Fruit fly (Drosophila melanogaster): Measurements from ENCODE around the gene CG5280.

CG5280 gene

dm6 chr3L:8950955-8951354 lies 39.1 kb downstream of the CG5280 start (continued):
- TF ChIP-seq CG12391 (tag; optimal IDR thresholded peaks at IDR 0.05) (peak; percentile 68), Hsf (GFP tag; optimal IDR thresholded peaks at IDR 0.05) (no peak), gro (GFP tag; optimal IDR thresholded peaks at IDR 0.05) (no peak), ewg (GFP tag; optimal IDR thresholded peaks at IDR 0.05) (no peak), CG15011 (GFP tag; optimal IDR thresholded peaks at IDR 0.05) (no peak), Nf-YC (tag; optimal IDR thresholded peaks at IDR 0.05) (peak; percentile 7), Rx (GFP tag; IDR thresholded peaks at IDR 0.05) (no peak), cas (GFP tag; IDR thresholded peaks at IDR 0.05) (no peak), HHEX (GFP tag; optimal IDR thresholded peaks at IDR 0.05) (peak; percentile 24), Sry-β (GFP tag; optimal IDR thresholded peaks at IDR 0.05) (no peak), CG14860 (GFP tag; IDR thresholded peaks at IDR 0.05; ENCODE audit: partially characterized antibody) (no peak), seq (GFP tag; IDR thresholded peaks at IDR 0.05) (no peak), ap (GFP tag; IDR thresholded peaks at IDR 0.05) (no peak), Hand (GFP tag; optimal IDR thresholded peaks at IDR 0.05) (no peak), CG9215 (GFP tag; IDR thresholded peaks at IDR 0.05) (0 out of 2 replicates have a peak, but pooled peaks have one; percentile 8), bab2 (GFP tag; optimal IDR thresholded peaks at IDR 0.05) (no peak), CG16813 (GFP tag; IDR thresholded peaks at IDR 0.05; ENCODE audit: partially characterized antibody) (no peak), CG5180 (GFP tag; optimal IDR thresholded peaks at IDR 0.05) (peak; percentile 26), prd (optimal IDR thresholded peaks at IDR 0.05) (no peak), prd (GFP tag; IDR thresholded peaks at IDR 0.05) (peak; percentile 37; the same call in 1 of the 3 replicates), CG3838 (GFP tag; optimal IDR thresholded peaks at IDR 0.05) (no peak), CG17829 (tag; optimal IDR thresholded peaks at IDR 0.05) (peak; percentile 69), slp2 (GFP tag; optimal IDR thresholded peaks at IDR 0.05) (no peak), CG32532 (GFP tag; IDR thresholded peaks at IDR 0.05) (no peak), cg (GFP tag; optimal IDR thresholded peaks at IDR 0.05) (no peak), fd102C (GFP tag; optimal IDR thresholded peaks at IDR 0.05) (no peak), Opbp (GFP tag; IDR thresholded peaks at IDR 0.05; ENCODE audit: partially characterized antibody) (no peak), CG9609 (GFP tag; optimal IDR thresholded peaks at IDR 0.05) (no peak), hb (GFP tag; IDR thresholded peaks at IDR 0.05; ENCODE audit: partially characterized antibody) (no peak), CG6765 (GFP tag; optimal IDR thresholded peaks at IDR 0.05) (peak; percentile 6), Asciz (GFP tag; optimal IDR thresholded peaks at IDR 0.05) (peak; percentile 41), NK7.1 (GFP tag; optimal IDR thresholded peaks at IDR 0.05) (no peak), lov (optimal IDR thresholded peaks at IDR 0.05) (no peak), lov (GFP tag; IDR thresholded peaks at IDR 0.05) (no peak), phol (tag; optimal IDR thresholded peaks at IDR 0.05) (peak; percentile 73), Ets65A (GFP tag) (no peak), ato (GFP tag; IDR thresholded peaks at IDR 0.05; ENCODE audit: partially characterized antibody) (no peak), CkIIα-i1 (GFP tag; IDR thresholded peaks at IDR 0.05) (no peak), CG11456 (GFP tag; IDR thresholded peaks at IDR 0.05) (no peak), CG2129 (GFP tag; IDR thresholded peaks at IDR 0.05; ENCODE audit: partially characterized antibody) (no peak), gt (GFP tag; IDR thresholded peaks at IDR 0.05) (no peak), cad (GFP tag; optimal IDR thresholded peaks at IDR 0.05) (no peak), CG2678 (tag; optimal IDR thresholded peaks at IDR 0.05) (peak; percentile 72), CG33557 (GFP tag; optimal IDR thresholded peaks at IDR 0.05) (no peak), CG4328 (GFP tag; optimal IDR thresholded peaks at IDR 0.05) (no peak), Dek (tag; optimal IDR thresholded peaks at IDR 0.05) (no peak), zen (tag; optimal IDR thresholded peaks at IDR 0.05) (no peak), H15 (GFP tag; IDR thresholded peaks at IDR 0.05) (no peak), nmo (GFP tag; optimal IDR thresholded peaks at IDR 0.05) (peak; percentile 77), CG3995 (GFP tag; optimal IDR thresholded peaks at IDR 0.05) (no peak), pum (GFP tag; optimal IDR thresholded peaks at IDR 0.05) (no peak), PHDP (tag; optimal IDR thresholded peaks at IDR 0.05) (peak; percentile 59)
